Worm (Caenorhabditis elegans): ENCODE measurements around the gene rpl-10.

Gene rpl-10

ce11 chrII:8129040-8129387 is 14.7 kb upstream of the rpl-10 start:
- TF ChIP-seq mab-5 (tag; optimal IDR thresholded peaks at IDR 0.05) (no peak), drap-1 (GFP tag; optimal IDR thresholded peaks at IDR 0.05) (no peak), unc-62 (GFP tag; optimal IDR thresholded peaks at IDR 0.05) (no peak), ztf-11 (tag; optimal IDR thresholded peaks at IDR 0.05) (no peak), M03D4.4 (tag; optimal IDR thresholded peaks at IDR 0.05) (no peak), lin-13 (tag; optimal IDR thresholded peaks at IDR 0.05) (no peak), tbx-8 (GFP tag; optimal IDR thresholded peaks at IDR 0.05) (no peak), ceh-39 (tag; optimal IDR thresholded peaks at IDR 0.05) (no peak), unc-120 (tag; optimal IDR thresholded peaks at IDR 0.05; ENCODE audit: poor library complexity, severe bottlenecking) (no peak), ces-1 (GFP tag; optimal IDR thresholded peaks at IDR 0.05) (no peak), blmp-1 (tag; optimal IDR thresholded peaks at IDR 0.05) (no peak), lsy-2 (tag; optimal IDR thresholded peaks at IDR 0.05) (no peak), nhr-76 (tag; optimal IDR thresholded peaks at IDR 0.05) (no peak), nhr-2 (tag; optimal IDR thresholded peaks at IDR 0.05) (no peak), nhr-237 (tag; optimal IDR thresholded peaks at IDR 0.05) (no peak), bed-3 (GFP tag; optimal IDR thresholded peaks at IDR 0.05) (no peak), lin-32 (GFP tag; optimal IDR thresholded peaks at IDR 0.05) (no peak), zip-8 (tag; optimal IDR thresholded peaks at IDR 0.05) (no peak), snpc-4 (tag; optimal IDR thresholded peaks at IDR 0.05) (no peak)

- TF ChIP-seq hlh-1 (tag; optimal IDR thresholded peaks at IDR 0.05) (peak; percentile 16), drap-1 (GFP tag; optimal IDR thresholded peaks at IDR 0.05) (no peak)
Observed at ce11 chrII:8129495-8130010, 14.1 kb upstream of the rpl-10 start, which contains the start of gene ulp-4. Gene ulp-4, plus strand, starts transcription at chrII:8129960.

DNA sequence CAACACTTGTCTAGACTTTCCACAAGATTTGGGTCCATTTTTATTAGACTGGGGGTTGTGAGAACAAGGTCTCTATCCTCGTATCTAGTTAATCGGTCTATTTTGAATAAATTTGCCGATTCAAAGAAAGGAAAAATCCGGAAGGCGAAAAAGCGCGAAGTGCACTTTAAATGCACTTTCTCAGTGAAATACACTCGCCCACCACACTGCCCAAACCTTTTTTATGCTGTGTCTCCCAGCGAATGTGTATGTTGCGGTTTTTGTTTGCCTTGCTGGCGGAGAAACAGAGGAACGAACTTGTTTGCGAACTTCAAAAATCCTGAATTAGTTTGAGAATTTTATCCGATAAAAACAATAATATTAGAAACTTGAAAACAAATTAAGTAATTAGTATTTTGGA is 12.9 kb upstream of the rpl-10 start:
- TF ChIP-seq nhr-28 (tag; optimal IDR thresholded peaks at IDR 0.05) = no peak
- TF ChIP-seq nhr-12 (tag; optimal IDR thresholded peaks at IDR 0.05) = no peak
- TF ChIP-seq ceh-43 (GFP tag; optimal IDR thresholded peaks at IDR 0.05) = no peak
- TF ChIP-seq zip-8 (tag; optimal IDR thresholded peaks at IDR 0.05) = no peak
- no peak for TF ChIP-seq nhr-76 (tag; optimal IDR thresholded peaks at IDR 0.05)
- no peak for TF ChIP-seq lin-32 (GFP tag; optimal IDR thresholded peaks at IDR 0.05)
- no peak for TF ChIP-seq mls-2 (tag; optimal IDR thresholded peaks at IDR 0.05)
- no peak for TF ChIP-seq ham-2 (GFP tag; optimal IDR thresholded peaks at IDR 0.05)
- no peak for TF ChIP-seq unc-62 (GFP tag; optimal IDR thresholded peaks at IDR 0.05)
- no peak for TF ChIP-seq sptf-1 (tag; optimal IDR thresholded peaks at IDR 0.05)
- no peak for TF ChIP-seq ces-1 (GFP tag; optimal IDR thresholded peaks at IDR 0.05)
- no peak for TF ChIP-seq elt-1 (tag; optimal IDR thresholded peaks at IDR 0.05; ENCODE audit: borderline replicate concordance, insufficient read depth)
- no peak for TF ChIP-seq bed-3 (GFP tag; optimal IDR thresholded peaks at IDR 0.05)
- TF ChIP-seq mep-1 (tag; optimal IDR thresholded peaks at IDR 0.05) = no peak
- TF ChIP-seq tbx-8 (GFP tag; optimal IDR thresholded peaks at IDR 0.05) = no peak

DNA sequence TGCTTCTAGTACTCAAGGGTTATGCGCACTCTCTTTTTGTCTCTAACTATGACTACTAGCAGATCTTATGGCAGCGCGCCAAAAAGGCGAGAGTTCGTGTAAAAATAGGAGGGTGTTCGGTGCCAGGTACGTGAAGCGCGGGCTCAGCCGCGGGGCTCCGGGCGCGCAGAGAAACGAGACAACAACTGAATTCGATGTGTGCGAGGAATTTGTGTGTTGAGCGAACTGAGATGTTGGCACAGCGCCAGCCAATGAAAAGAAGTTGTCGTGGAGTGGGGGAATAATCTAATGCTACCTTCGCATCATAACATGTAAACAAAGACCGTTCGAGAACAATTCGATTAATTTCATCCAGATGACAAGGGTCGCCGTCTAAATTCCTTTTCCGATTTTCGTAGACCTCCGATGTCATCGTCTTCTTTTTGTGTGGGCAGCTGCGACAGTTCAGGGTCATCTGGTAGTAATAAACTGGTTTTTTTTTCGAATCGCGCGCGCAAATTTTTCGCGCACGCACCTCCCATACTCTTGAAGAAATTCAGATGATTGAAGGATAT is 12.2 kb upstream of the rpl-10 start:
- TF ChIP-seq ceh-43 (GFP tag; optimal IDR thresholded peaks at IDR 0.05) = no peak
- no peak for TF ChIP-seq nhr-2 (tag; optimal IDR thresholded peaks at IDR 0.05)
- no peak for TF ChIP-seq lsy-2 (tag; optimal IDR thresholded peaks at IDR 0.05)
- no peak for TF ChIP-seq tbx-8 (GFP tag; optimal IDR thresholded peaks at IDR 0.05)
- no peak for TF ChIP-seq bed-3 (GFP tag; optimal IDR thresholded peaks at IDR 0.05)

DNA sequence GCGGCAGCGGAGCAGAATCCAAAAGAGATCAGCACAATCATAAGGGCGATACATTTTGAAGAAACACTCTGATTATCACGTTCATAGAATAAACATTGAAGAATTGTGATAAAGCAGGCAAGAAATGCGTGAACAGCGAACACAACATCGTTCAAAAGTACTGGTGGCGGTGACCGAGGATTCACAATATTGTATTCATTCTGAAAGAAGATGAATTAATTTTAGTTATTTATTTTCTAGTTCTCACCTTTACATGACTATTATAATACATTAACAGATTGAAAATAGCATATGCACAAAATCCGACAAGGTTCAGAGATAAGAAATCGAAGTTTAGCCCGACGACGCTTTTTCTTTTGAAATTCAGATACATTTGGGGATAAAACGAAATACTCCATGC is 7.7 kb upstream of the rpl-10 start:
- TF ChIP-seq mep-1 (tag; optimal IDR thresholded peaks at IDR 0.05) (no peak), elt-3 (tag; optimal IDR thresholded peaks at IDR 0.05) (no peak), sem-2 (GFP tag; optimal IDR thresholded peaks at IDR 0.05) (no peak), snpc-4 (tag; optimal IDR thresholded peaks at IDR 0.05) (no peak), pha-4 (tag; optimal IDR thresholded peaks at IDR 0.05) (no peak), ces-1 (GFP tag; optimal IDR thresholded peaks at IDR 0.05) (no peak), bed-3 (GFP tag; optimal IDR thresholded peaks at IDR 0.05) (no peak), zip-8 (tag; optimal IDR thresholded peaks at IDR 0.05) (no peak), M03D4.4 (tag; optimal IDR thresholded peaks at IDR 0.05) (no peak), nhr-2 (tag; optimal IDR thresholded peaks at IDR 0.05) (no peak), nhr-237 (tag; optimal IDR thresholded peaks at IDR 0.05) (no peak), nhr-76 (tag; optimal IDR thresholded peaks at IDR 0.05) (no peak), nhr-28 (tag; optimal IDR thresholded peaks at IDR 0.05) (no peak)

All from whole organism, mixed stage, embryonic.